Worm (Caenorhabditis elegans): Measurements from ENCODE around the gene F19G12.3.

Gene F19G12.3

ce11 chrX:1409224-1409623 is 15.4 kb upstream of the F19G12.3 start:
- TF ChIP-seq B0310.2 (tag; optimal IDR thresholded peaks at IDR 0.05) (no peak), hnd-1 (tag; optimal IDR thresholded peaks at IDR 0.05) (no peak), ceh-36 (tag; optimal IDR thresholded peaks at IDR 0.05) (no peak), scrt-1 (GFP tag; IDR thresholded peaks at IDR 0.05) (no peak), pes-1 (GFP tag; IDR thresholded peaks at IDR 0.05) (no peak), ets-7 (tag; optimal IDR thresholded peaks at IDR 0.05) (no peak), tbx-37 (GFP tag; conservative IDR thresholded peaks at IDR 0.05) (no peak), ceh-13 (GFP tag; optimal IDR thresholded peaks at IDR 0.05) (no peak)

- TF ChIP-seq aly-1 (tag; optimal IDR thresholded peaks at IDR 0.05), result no peak
- TF ChIP-seq hnd-1 (tag; optimal IDR thresholded peaks at IDR 0.05), result no peak
- TF ChIP-seq tbx-11 (GFP tag; IDR thresholded peaks at IDR 0.05), result no peak
- TF ChIP-seq F13C5.2 (tag; optimal IDR thresholded peaks at IDR 0.05), result no peak
- TF ChIP-seq ceh-13 (GFP tag; optimal IDR thresholded peaks at IDR 0.05), result no peak
- TF ChIP-seq tbx-37 (GFP tag; conservative IDR thresholded peaks at IDR 0.05), result no peak
- TF ChIP-seq flt-1 (GFP tag; IDR thresholded peaks at IDR 0.05), result no peak
- no peak for TF ChIP-seq ets-7 (tag; optimal IDR thresholded peaks at IDR 0.05)
- TF ChIP-seq pes-1 (GFP tag; IDR thresholded peaks at IDR 0.05), result no peak
- no peak for TF ChIP-seq tra-4 (tag; optimal IDR thresholded peaks at IDR 0.05)
- TF ChIP-seq sea-1 (GFP tag; conservative IDR thresholded peaks at IDR 0.05), result no peak
- TF ChIP-seq hmg-4 (GFP tag; optimal IDR thresholded peaks at IDR 0.05), result no peak
- no peak for TF ChIP-seq hmbx-1 (tag; optimal IDR thresholded peaks at IDR 0.05)
- TF ChIP-seq scrt-1 (GFP tag; IDR thresholded peaks at IDR 0.05), result no peak
Measured at ce11 chrX:1410552-1410951, 14.1 kb upstream of the F19G12.3 start, which contains the start of gene abu-2. Gene abu-2, minus strand, starts transcription at chrX:1410652.

ce11 chrX:1412844-1413243 is 11.8 kb upstream of the F19G12.3 start, which contains the start of gene srh-19:
Gene srh-19, plus strand, starts transcription at chrX:1413144.
- TF ChIP-seq ceh-36 (tag; optimal IDR thresholded peaks at IDR 0.05) (no peak), hmg-4 (GFP tag; optimal IDR thresholded peaks at IDR 0.05) (no peak), F13C5.2 (tag; optimal IDR thresholded peaks at IDR 0.05) (no peak), B0310.2 (tag; optimal IDR thresholded peaks at IDR 0.05) (no peak), ama-1 (optimal IDR thresholded peaks at IDR 0.05) (no peak), sea-1 (GFP tag; conservative IDR thresholded peaks at IDR 0.05) (no peak), tbx-37 (GFP tag; conservative IDR thresholded peaks at IDR 0.05) (no peak), tra-4 (tag; optimal IDR thresholded peaks at IDR 0.05) (no peak), hnd-1 (tag; optimal IDR thresholded peaks at IDR 0.05) (no peak), tbx-11 (GFP tag; IDR thresholded peaks at IDR 0.05) (no peak), aly-1 (tag; optimal IDR thresholded peaks at IDR 0.05) (no peak), scrt-1 (GFP tag; IDR thresholded peaks at IDR 0.05) (no peak), pes-1 (GFP tag; IDR thresholded peaks at IDR 0.05) (no peak), hmbx-1 (tag; optimal IDR thresholded peaks at IDR 0.05) (no peak), ceh-13 (GFP tag; optimal IDR thresholded peaks at IDR 0.05) (no peak), ets-7 (tag; optimal IDR thresholded peaks at IDR 0.05) (no peak), flt-1 (GFP tag; IDR thresholded peaks at IDR 0.05) (no peak)

DNA sequence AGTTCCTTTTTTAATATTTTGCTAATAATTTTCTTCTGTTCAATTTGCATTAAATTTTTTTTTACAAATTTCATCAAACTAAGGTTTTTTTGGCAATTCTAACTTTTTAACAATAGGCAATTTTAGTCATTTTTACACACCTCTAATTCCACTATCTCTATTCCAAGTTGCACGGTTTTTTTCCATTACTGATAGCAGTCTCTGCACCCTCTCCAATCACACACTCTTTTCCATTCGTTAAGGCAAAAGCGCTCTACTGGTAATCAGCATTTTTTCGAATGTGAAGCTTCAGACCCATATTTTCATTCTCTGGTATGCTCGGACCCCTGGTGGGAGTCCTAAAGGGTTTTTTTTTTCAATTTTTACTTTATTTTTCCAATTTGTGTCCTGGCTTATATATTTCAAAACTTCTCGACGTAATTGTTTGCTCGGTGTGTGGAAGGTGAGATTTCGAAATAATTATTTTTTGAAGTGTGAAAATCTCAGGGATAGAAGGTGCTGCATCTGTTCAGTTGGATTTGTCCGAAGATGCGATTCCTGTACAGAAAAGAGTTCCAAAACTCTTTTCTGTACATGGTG is 7.7 kb upstream of the F19G12.3 start, which contains the start of the genes F19G12.4 and F19G12.8:
F19G12.4 (plus strand) TSS at position 529 of the 579 bp plus-strand sequence.
F19G12.8 (plus strand) TSS at position 545 of the 579 bp plus-strand sequence.
- TF ChIP-seq tra-4 (tag; optimal IDR thresholded peaks at IDR 0.05), result no peak
- no peak for TF ChIP-seq ets-7 (tag; optimal IDR thresholded peaks at IDR 0.05)
- no peak for TF ChIP-seq pes-1 (GFP tag; IDR thresholded peaks at IDR 0.05)
- no peak for TF ChIP-seq ama-1 (optimal IDR thresholded peaks at IDR 0.05)
- TF ChIP-seq hnd-1 (tag; optimal IDR thresholded peaks at IDR 0.05), result no peak
- no peak for TF ChIP-seq tbx-11 (GFP tag; IDR thresholded peaks at IDR 0.05)
- TF ChIP-seq B0310.2 (tag; optimal IDR thresholded peaks at IDR 0.05), result no peak
- no peak for TF ChIP-seq scrt-1 (GFP tag; IDR thresholded peaks at IDR 0.05)
- TF ChIP-seq hmbx-1 (tag; optimal IDR thresholded peaks at IDR 0.05), result no peak
- no peak for TF ChIP-seq ceh-13 (GFP tag; optimal IDR thresholded peaks at IDR 0.05)
- no peak for TF ChIP-seq tbx-37 (GFP tag; conservative IDR thresholded peaks at IDR 0.05)
- no peak for TF ChIP-seq aly-1 (tag; optimal IDR thresholded peaks at IDR 0.05)
- no peak for TF ChIP-seq sea-1 (GFP tag; conservative IDR thresholded peaks at IDR 0.05)

- TF ChIP-seq hmbx-1 (tag; optimal IDR thresholded peaks at IDR 0.05) (no peak), tra-4 (tag; optimal IDR thresholded peaks at IDR 0.05) (no peak), ama-1 (optimal IDR thresholded peaks at IDR 0.05) (no peak), ceh-13 (GFP tag; optimal IDR thresholded peaks at IDR 0.05) (no peak), hmg-4 (GFP tag; optimal IDR thresholded peaks at IDR 0.05) (no peak), F13C5.2 (tag; optimal IDR thresholded peaks at IDR 0.05) (no peak)
Measured at ce11 chrX:1419163-1419696, 5.4 kb upstream of the F19G12.3 start, which contains the start of gene F19G12.9. Gene F19G12.9, plus strand, starts transcription at chrX:1419213.

DNA sequence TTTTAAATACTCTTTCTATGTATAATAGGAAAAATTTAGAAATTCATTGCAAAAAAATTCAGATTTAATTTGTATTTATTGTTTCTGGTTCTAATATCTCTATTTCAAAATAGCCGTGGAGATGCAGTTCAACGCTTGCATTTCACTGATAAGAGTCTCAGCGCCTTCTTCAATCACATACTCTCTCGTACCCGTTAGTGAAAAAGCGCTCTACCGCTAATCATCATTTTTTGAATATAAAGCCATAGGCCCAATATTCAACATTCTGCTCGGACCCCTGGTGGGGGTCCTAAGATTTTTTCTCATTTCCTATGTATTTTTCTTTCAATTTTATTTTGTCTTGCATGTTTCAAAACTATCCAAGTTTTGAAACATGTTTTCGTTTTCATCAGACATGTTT is 4.1 kb upstream of the F19G12.3 start:
- no peak for TF ChIP-seq F13C5.2 (tag; optimal IDR thresholded peaks at IDR 0.05)
- no peak for TF ChIP-seq hnd-1 (tag; optimal IDR thresholded peaks at IDR 0.05)
- no peak for TF ChIP-seq flt-1 (GFP tag; IDR thresholded peaks at IDR 0.05)
- TF ChIP-seq tbx-37 (GFP tag; conservative IDR thresholded peaks at IDR 0.05), result no peak
- no peak for TF ChIP-seq ceh-36 (tag; optimal IDR thresholded peaks at IDR 0.05)
- TF ChIP-seq ets-7 (tag; optimal IDR thresholded peaks at IDR 0.05), result no peak

ce11 chrX:1426425-1426824 is 1.8 kb downstream of the F19G12.3 start, which contains the start of gene F19G12.11:
Gene F19G12.11, minus strand, starts transcription at chrX:1426525.
- TF ChIP-seq hmbx-1 (tag; optimal IDR thresholded peaks at IDR 0.05) (no peak), ceh-36 (tag; optimal IDR thresholded peaks at IDR 0.05) (no peak), tbx-11 (GFP tag; IDR thresholded peaks at IDR 0.05) (no peak), hnd-1 (tag; optimal IDR thresholded peaks at IDR 0.05) (no peak), tra-4 (tag; optimal IDR thresholded peaks at IDR 0.05) (no peak), F13C5.2 (tag; optimal IDR thresholded peaks at IDR 0.05) (no peak), aly-1 (tag; optimal IDR thresholded peaks at IDR 0.05) (no peak), sea-1 (GFP tag; conservative IDR thresholded peaks at IDR 0.05) (no peak), ama-1 (optimal IDR thresholded peaks at IDR 0.05) (no peak), tbx-37 (GFP tag; conservative IDR thresholded peaks at IDR 0.05) (no peak), pes-1 (GFP tag; IDR thresholded peaks at IDR 0.05) (no peak), ceh-13 (GFP tag; optimal IDR thresholded peaks at IDR 0.05) (no peak), B0310.2 (tag; optimal IDR thresholded peaks at IDR 0.05) (no peak), hmg-4 (GFP tag; optimal IDR thresholded peaks at IDR 0.05) (no peak), ets-7 (tag; optimal IDR thresholded peaks at IDR 0.05) (no peak), scrt-1 (GFP tag; IDR thresholded peaks at IDR 0.05) (no peak), flt-1 (GFP tag; IDR thresholded peaks at IDR 0.05) (no peak)

All from whole organism, early embryonic.